Fruit fly (Drosophila melanogaster) whole organism, embryonic: Measurements from ENCODE around the gene CG13949.

Experiments
- Asciz ChIP-seq: fragments of 200-800 bp; sonication (Bioruptor generic); optimal IDR thresholded peaks from 2 replicates; lab custom pipeline; 2017; ENCODE audit warnings: missing biosample characterization, mild to moderate bottlenecking, missing genetic modification characterization, missing genetic modification reagents
- CG10147 ChIP-seq: fragments of 200-800 bp; sonication (Bioruptor generic); optimal IDR thresholded peaks from 2 replicates; lab custom pipeline; 2019; ENCODE audit warnings: missing biosample characterization, mild to moderate bottlenecking, missing genetic modification characterization, moderate library complexity
- CG11398 ChIP-seq: fragments of 200-800 bp; sonication (Bioruptor generic); optimal IDR thresholded peaks from 2 replicates; lab custom pipeline; 2016; ENCODE audit warnings: missing biosample characterization, missing genetic modification characterization
- CG11456 ChIP-seq: fragments of 200-800 bp; sonication (Bioruptor generic); IDR thresholded peaks from 3 replicates; pipeline ENCODE4 v1.3.6; 2022; ENCODE audit warnings: missing biosample characterization, missing genetic modification characterization
- CG12659 ChIP-seq: fragments of 200-800 bp; sonication (Bioruptor generic); optimal IDR thresholded peaks from 3 replicates; lab custom pipeline; 2017; ENCODE audit warnings: mild to moderate bottlenecking, missing biosample characterization, missing genetic modification reagents, missing genetic modification characterization
- CG13775 ChIP-seq: fragments of 200-800 bp; sonication (Bioruptor generic); optimal IDR thresholded peaks from 3 replicates; lab custom pipeline; 2017; ENCODE audit warnings: missing biosample characterization, mild to moderate bottlenecking, missing genetic modification characterization
- CG14667 ChIP-seq: fragments of 200-800 bp; sonication (Bioruptor generic); IDR thresholded peaks from 2 replicates; pipeline ENCODE4 v1.3.6; 2022; ENCODE audit warnings: missing biosample characterization, missing genetic modification characterization
- CG1529 ChIP-seq: fragments of 200-800 bp; sonication (Bioruptor generic); optimal IDR thresholded peaks from 3 replicates; lab custom pipeline; 2018; ENCODE audit warnings: missing biosample characterization, missing genetic modification characterization
- CG16815 ChIP-seq: fragments of 200-800 bp; sonication (Bioruptor generic); optimal IDR thresholded peaks from 3 replicates; lab custom pipeline; 2017; ENCODE audit warnings: missing biosample characterization, mild to moderate bottlenecking, missing genetic modification characterization
- CG17568 ChIP-seq: fragments of 200-800 bp; sonication (Bioruptor generic); optimal IDR thresholded peaks from 2 replicates; lab custom pipeline; 2018; ENCODE audit warnings: missing biosample characterization, mild to moderate bottlenecking, missing genetic modification characterization, moderate library complexity
- CG18764 ChIP-seq: fragments of 200-800 bp; sonication (Bioruptor generic); optimal IDR thresholded peaks from 3 replicates; lab custom pipeline; 2016; ENCODE audit warnings: missing biosample characterization, missing genetic modification characterization
- CG30431 ChIP-seq: fragments of 200-800 bp; sonication (Bioruptor generic); optimal IDR thresholded peaks from 2 replicates; lab custom pipeline; 2017; ENCODE audit warnings: missing biosample characterization, missing genetic modification characterization
- CG31365 ChIP-seq: fragments of 200-800 bp; sonication (Bioruptor generic); optimal IDR thresholded peaks from 2 replicates; lab custom pipeline; 2018; ENCODE audit warnings: missing biosample characterization, mild to moderate bottlenecking, missing genetic modification characterization
- CG34376 ChIP-seq: fragments of 200-800 bp; sonication (Bioruptor generic); optimal IDR thresholded peaks from 2 replicates; lab custom pipeline; 2018; ENCODE audit warnings: missing biosample characterization, mild to moderate bottlenecking, missing genetic modification characterization
- CG7372 ChIP-seq: fragments of 200-800 bp; sonication (Bioruptor generic); IDR thresholded peaks from 2 replicates; pipeline ENCODE4 v1.3.6; 2022; ENCODE audit warnings: missing biosample characterization, missing genetic modification characterization
- CG7786 ChIP-seq: fragments of 200-800 bp; sonication (Bioruptor generic); optimal IDR thresholded peaks from 2 replicates; lab custom pipeline; 2016; ENCODE audit warnings: missing biosample characterization, missing genetic modification characterization
- CkIIα-i1 ChIP-seq: fragments of 200-800 bp; sonication (Bioruptor generic); IDR thresholded peaks from 2 replicates; pipeline ENCODE4 v1.3.6; 2022; ENCODE audit warnings: missing biosample characterization, missing genetic modification characterization
- Dad ChIP-seq: fragments of 200-800 bp; sonication (Bioruptor generic); optimal IDR thresholded peaks from 3 replicates; lab custom pipeline; 2016; ENCODE audit warnings: missing biosample characterization, missing genetic modification characterization
- Doc2 ChIP-seq: fragments of 200-800 bp; sonication (Bioruptor generic); IDR thresholded peaks from 2 replicates; pipeline ENCODE4 v1.3.6; 2022; ENCODE audit warnings: missing biosample characterization, missing genetic modification characterization
- ERR ChIP-seq: fragments of 200-800 bp; sonication (Bioruptor generic); optimal IDR thresholded peaks from 2 replicates; lab custom pipeline; 2016; ENCODE audit warnings: missing biosample characterization, missing genetic modification characterization
- Fer2 ChIP-seq: fragments of 200-800 bp; sonication (Bioruptor generic); optimal IDR thresholded peaks from 2 replicates; lab custom pipeline; 2018; ENCODE audit warnings: missing biosample characterization, mild to moderate bottlenecking, missing genetic modification characterization, moderate library complexity
- GATAe ChIP-seq: fragments of 200-800 bp; sonication (Bioruptor generic); conservative IDR thresholded peaks from 2 replicates; pipeline ENCODE4 v1.3.6; 2022; ENCODE audit warnings: missing biosample characterization, missing genetic modification characterization
- Hr51 ChIP-seq, 2 experiments: fragments of 200-800 bp; sonication (Bioruptor generic); optimal IDR thresholded peaks; 2 replicates in 1 of 2; 3 replicates in 1 of 2; lab custom pipeline; 2016 to 2018; ENCODE audit warnings: missing biosample characterization in 2 of 2, missing genetic modification characterization in 2 of 2, mild to moderate bottlenecking in 1 of 2, moderate library complexity in 1 of 2
- Kr ChIP-seq: fragments of 200-800 bp; sonication (Bioruptor generic); optimal IDR thresholded peaks from 2 replicates; lab custom pipeline; 2017; ENCODE audit warnings: missing biosample characterization, mild to moderate bottlenecking, missing genetic modification characterization
- Myb ChIP-seq: fragments of 200-800 bp; sonication (Bioruptor generic); optimal IDR thresholded peaks from 2 replicates; lab custom pipeline; 2016; ENCODE audit warnings: missing biosample characterization, missing genetic modification characterization
- Nf-YC ChIP-seq: fragments of 200-800 bp; optimal IDR thresholded peaks from 3 replicates; lab custom pipeline; 2019; ENCODE audit warnings: missing biosample characterization, mild to moderate bottlenecking, missing genetic modification characterization, moderate library complexity
- Scr ChIP-seq: fragments of 200-800 bp; sonication (Bioruptor generic); IDR thresholded peaks from 2 replicates; pipeline ENCODE4 v1.3.6; 2022; ENCODE audit warnings: missing biosample characterization, missing genetic modification characterization; ENCODE audit not compliant: partially characterized antibody
- Ssrp ChIP-seq: fragments of 200-800 bp; sonication (Bioruptor generic); optimal IDR thresholded peaks from 2 replicates; lab custom pipeline; 2018; ENCODE audit warnings: missing biosample characterization, mild to moderate bottlenecking, missing genetic modification characterization, moderate library complexity
- Trl ChIP-seq, 3 experiments: fragments of >200 bp in 2 of 3; fragments of 200-800 bp in 1 of 3; sonication (Bioruptor generic) in 1 of 3; optimal IDR thresholded peaks; 2 replicates in 1 of 3; 3 replicates in 2 of 3; lab custom pipeline; 2016 to 2017; ENCODE audit warnings: missing biosample characterization in 1 of 3, missing genetic modification characterization in 1 of 3
- Vsx1 ChIP-seq: fragments of 200-800 bp; sonication (Bioruptor generic); optimal IDR thresholded peaks from 2 replicates; lab custom pipeline; 2017; ENCODE audit warnings: missing biosample characterization, mild to moderate bottlenecking, missing genetic modification characterization, missing genetic modification reagents
- YL-1 ChIP-seq: fragments of 200-800 bp; sonication (Bioruptor generic); optimal IDR thresholded peaks from 3 replicates; lab custom pipeline; 2017; ENCODE audit warnings: missing biosample characterization, mild to moderate bottlenecking, missing genetic modification characterization
- ab ChIP-seq: fragments of 200-800 bp; sonication (Bioruptor generic); optimal IDR thresholded peaks from 2 replicates; lab custom pipeline; 2016; ENCODE audit warnings: missing biosample characterization, missing genetic modification characterization
- aop ChIP-seq: fragments of 200-800 bp; sonication (Bioruptor generic); IDR thresholded peaks from 2 replicates; pipeline ENCODE4 v1.3.6; 2022; ENCODE audit warnings: missing biosample characterization, missing genetic modification characterization
- cad ChIP-seq: fragments of >200 bp; optimal IDR thresholded peaks from 2 replicates; lab custom pipeline; 2017; ENCODE audit warnings: missing biosample characterization, missing genetic modification characterization
- dati ChIP-seq: fragments of 200-800 bp; sonication (Bioruptor generic); IDR thresholded peaks from 2 replicates; pipeline ENCODE4 v1.3.6; 2022; ENCODE audit warnings: missing biosample characterization, missing genetic modification characterization
- dimm ChIP-seq: fragments of 200-800 bp; sonication (Bioruptor generic); IDR thresholded peaks from 2 replicates; pipeline ENCODE4 v1.3.6; 2022; ENCODE audit warnings: missing biosample characterization, missing genetic modification characterization
- eyg ChIP-seq: fragments of 200-800 bp; sonication (Bioruptor generic); optimal IDR thresholded peaks from 3 replicates; lab custom pipeline; 2016; ENCODE audit warnings: missing biosample characterization, missing genetic modification characterization
- ftz-f1 ChIP-seq: fragments of 200-800 bp; sonication (Bioruptor generic); optimal IDR thresholded peaks from 2 replicates; lab custom pipeline; 2016; ENCODE audit warnings: missing biosample characterization, missing genetic modification characterization
- gfzf ChIP-seq: fragments of 200-800 bp; sonication (Bioruptor generic); optimal IDR thresholded peaks from 2 replicates; lab custom pipeline; 2016; ENCODE audit warnings: missing biosample characterization, mild to moderate bottlenecking, missing genetic modification characterization, moderate library complexity
- hbn ChIP-seq: fragments of 200-800 bp; sonication (Bioruptor generic); IDR thresholded peaks from 2 replicates; pipeline ENCODE4 v1.3.6; 2022; ENCODE audit warnings: missing biosample characterization, missing genetic modification characterization; ENCODE audit not compliant: partially characterized antibody
- prd ChIP-seq, 3 experiments: fragments of >200 bp in 2 of 3; fragments of 200-800 bp in 1 of 3; sonication (Bioruptor generic) in 1 of 3; optimal IDR thresholded peaks in 2 of 3; IDR thresholded peaks in 1 of 3; 2 replicates in 2 of 3; 3 replicates in 1 of 3; pipeline versions ENCODE4 v1.3.6 to Lab custom; 2017 to 2022; ENCODE audit warnings: missing biosample characterization in 1 of 3, missing genetic modification characterization in 1 of 3
- scrt ChIP-seq: fragments of 200-800 bp; sonication (Bioruptor generic); optimal IDR thresholded peaks from 2 replicates; lab custom pipeline; 2018; ENCODE audit warnings: missing biosample characterization, mild to moderate bottlenecking, missing genetic modification characterization, moderate library complexity
- tin ChIP-seq: fragments of 200-800 bp; sonication (Bioruptor generic); optimal IDR thresholded peaks from 3 replicates; lab custom pipeline; 2016; ENCODE audit warnings: missing biosample characterization, missing genetic modification characterization
- toy ChIP-seq: fragments of 200-800 bp; sonication (Bioruptor generic); IDR thresholded peaks from 2 replicates; pipeline ENCODE4 v1.3.6; 2022; ENCODE audit warnings: missing biosample characterization, missing genetic modification characterization
- tup ChIP-seq: fragments of 200-800 bp; sonication (Bioruptor generic); optimal IDR thresholded peaks from 2 replicates; lab custom pipeline; 2016; ENCODE audit warnings: missing biosample characterization, mild to moderate bottlenecking, missing genetic modification characterization, moderate library complexity
- unpg ChIP-seq: fragments of 200-800 bp; sonication (Bioruptor generic); optimal IDR thresholded peaks from 3 replicates; lab custom pipeline; 2018; ENCODE audit warnings: missing biosample characterization, mild to moderate bottlenecking, missing genetic modification characterization, moderate library complexity
- vnd ChIP-seq: fragments of 200-800 bp; sonication (Bioruptor generic); IDR thresholded peaks from 3 replicates; pipeline ENCODE4 v1.3.6; 2022; ENCODE audit warnings: missing biosample characterization, missing genetic modification characterization; ENCODE audit not compliant: partially characterized antibody
- wor ChIP-seq: fragments of 200-800 bp; sonication (Bioruptor generic); IDR thresholded peaks from 2 replicates; pipeline ENCODE4 v1.3.6; 2022; ENCODE audit warnings: missing biosample characterization, missing genetic modification characterization
- yki ChIP-seq: fragments of >200 bp; optimal IDR thresholded peaks from 3 replicates; lab custom pipeline; 2018
- z ChIP-seq: fragments of 200-800 bp; sonication (Bioruptor generic); IDR thresholded peaks from 3 replicates; pipeline ENCODE4 v1.3.6; 2022; ENCODE audit warnings: missing biosample characterization, missing genetic modification characterization

Gene CG13949

DNA sequence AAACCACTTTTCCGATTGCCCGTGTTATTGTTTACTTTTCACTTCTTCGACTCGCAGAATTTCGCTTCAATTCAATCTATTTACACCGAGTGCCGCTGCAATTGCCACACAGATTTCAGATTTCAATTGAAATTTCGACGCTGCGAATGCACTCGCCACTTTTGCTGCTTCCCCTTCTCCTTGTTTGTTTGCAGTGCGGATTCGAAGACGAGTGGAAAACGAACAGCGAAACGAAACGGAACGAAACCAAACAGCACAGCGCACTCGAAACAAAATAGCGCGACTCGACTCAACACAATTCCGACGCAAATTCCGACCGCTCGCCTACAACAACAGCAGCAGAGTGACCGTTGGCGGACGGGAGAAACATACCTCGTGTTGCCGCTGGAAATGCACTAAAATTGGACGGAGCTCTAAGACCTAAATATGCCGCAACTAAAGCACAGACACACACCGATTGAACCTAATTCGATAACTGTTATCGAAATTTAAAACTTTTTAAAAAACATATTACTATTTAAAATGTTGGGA, 4.3 kb upstream of the CG13949 start, which contains the start of gene drongo (continued):
- TF ChIP-seq z (GFP tag; lab: Robert Waterston, UW), result no peak
- TF ChIP-seq Nf-YC (tag; lab: Kevin White, UChicago), result peak; percentile 60
- peak; percentile 25; the same call in 1 of the 2 replicates for TF ChIP-seq hbn (GFP tag; lab: Robert Waterston, UW)
- no peak for TF ChIP-seq CG30431
- TF ChIP-seq toy (GFP tag; lab: Robert Waterston, UW), result no peak
- TF ChIP-seq CG17568 (GFP tag; lab: Kevin White, UChicago), result no peak
- 0 out of 3 replicates have a peak, but pooled peaks have one; percentile 50 for TF ChIP-seq CG11456 (GFP tag; lab: Robert Waterston, UW)
- no peak for TF ChIP-seq Doc2 (GFP tag; lab: Robert Waterston, UW)
- TF ChIP-seq CG1529 (GFP tag; lab: Kevin White, UChicago), result peak; percentile 16
- no peak; the same call in none of the 2 replicates for TF ChIP-seq Scr (GFP tag; lab: Robert Waterston, UW)
- TF ChIP-seq scrt (GFP tag; lab: Kevin White, UChicago), result peak; percentile 45
- no peak for TF ChIP-seq cad (GFP tag; lab: Kevin White, UChicago)
- TF ChIP-seq yki, result no peak
- TF ChIP-seq CG12659 (GFP tag; lab: Kevin White, UChicago), result peak; percentile 92
- no peak for TF ChIP-seq CG18764 (GFP tag; lab: Kevin White, UChicago)
- TF ChIP-seq Kr (GFP tag; lab: Kevin White, UChicago), result no peak
- no peak for TF ChIP-seq tup (GFP tag; lab: Kevin White, UChicago)
- TF ChIP-seq Asciz (GFP tag; lab: Kevin White, UChicago), result peak; percentile 1
- TF ChIP-seq CG11398 (GFP tag; lab: Kevin White, UChicago), result peak; percentile 12
- no peak for TF ChIP-seq tin (GFP tag; lab: Kevin White, UChicago)
- no peak for TF ChIP-seq prd (optimal IDR thresholded peaks at IDR 0.05; lab: Kevin White, UChicago)
- 0 out of 3 replicates have a peak, but pooled peaks have one; percentile 15 for TF ChIP-seq prd (GFP tag; IDR thresholded peaks at IDR 0.05; lab: Robert Waterston, UW)
- TF ChIP-seq aop (GFP tag; lab: Robert Waterston, UW), result no peak
- TF ChIP-seq vnd, result no peak
- TF ChIP-seq Trl (optimal IDR thresholded peaks at IDR 0.05; lab: Kevin White, UChicago), result no peak
- peak; percentile 53 for TF ChIP-seq Trl (GFP tag; optimal IDR thresholded peaks at IDR 0.05; lab: Kevin White, UChicago)
- no peak for TF ChIP-seq unpg (GFP tag; lab: Kevin White, UChicago)
- no peak for TF ChIP-seq CG10147
- TF ChIP-seq gfzf (GFP tag; lab: Kevin White, UChicago), result peak; percentile 100
- TF ChIP-seq Hr51 (GFP tag; optimal IDR thresholded peaks at IDR 0.05; lab: Kevin White, UChicago), result peak in 1 of 2 experiments; percentile 14
- peak; percentile 6 for TF ChIP-seq CG31365 (tag; lab: Kevin White, UChicago)
- TF ChIP-seq wor (GFP tag; lab: Robert Waterston, UW), result no peak
- TF ChIP-seq GATAe (GFP tag; lab: Robert Waterston, UW), result no peak
- TF ChIP-seq dimm (GFP tag; lab: Robert Waterston, UW), result no peak
- TF ChIP-seq CG13775 (GFP tag; lab: Kevin White, UChicago), result no peak
- peak; percentile 38 for TF ChIP-seq Dad (GFP tag; lab: Kevin White, UChicago)
- TF ChIP-seq Fer2, result no peak
- TF ChIP-seq CG7372, result no peak
- no peak for TF ChIP-seq Ssrp (tag; lab: Kevin White, UChicago)
- peak; percentile 57 for TF ChIP-seq CG34376 (GFP tag; lab: Kevin White, UChicago)
- no peak for TF ChIP-seq eyg (GFP tag; lab: Kevin White, UChicago)
- peak; percentile 37 for TF ChIP-seq YL-1 (GFP tag; lab: Kevin White, UChicago)
- TF ChIP-seq CkIIα-i1 (GFP tag; lab: Robert Waterston, UW), result no peak
- TF ChIP-seq CG16815 (GFP tag; lab: Kevin White, UChicago), result no peak
- no peak for TF ChIP-seq CG14667 (GFP tag; lab: Robert Waterston, UW)
- no peak for TF ChIP-seq CG7786 (GFP tag; lab: Kevin White, UChicago)
- peak; percentile 1 for TF ChIP-seq ERR (GFP tag; lab: Kevin White, UChicago)
- no peak for TF ChIP-seq ab (GFP tag; lab: Kevin White, UChicago)
- peak; percentile 9 for TF ChIP-seq Vsx1 (GFP tag; lab: Kevin White, UChicago)
- TF ChIP-seq dati, result no peak
- peak; percentile 84 for TF ChIP-seq Myb
- peak; percentile 9 for TF ChIP-seq ftz-f1 (GFP tag; lab: Kevin White, UChicago)
